Worm (Caenorhabditis elegans): ENCODE measurements around the gene nmat-1.

The nmat-1 gene

DNA sequence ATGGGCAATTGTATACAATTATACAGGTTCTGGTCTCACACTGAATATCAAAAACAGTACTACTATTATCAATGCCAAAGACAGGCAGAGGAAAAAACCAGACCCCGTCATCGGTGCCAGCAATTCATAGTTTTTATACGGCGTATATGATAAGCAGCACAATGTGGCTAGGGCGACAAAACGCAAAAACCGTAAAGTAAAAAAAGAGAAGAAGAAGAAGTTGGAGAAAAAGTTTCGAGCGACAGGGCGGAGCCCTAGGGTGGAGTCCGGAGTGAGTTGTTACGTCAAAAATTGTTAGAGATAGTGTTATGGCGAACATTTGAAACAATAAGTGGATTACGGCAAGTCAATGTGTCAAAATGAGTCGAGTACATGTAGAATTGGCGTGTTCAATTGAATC is 16.2 kb downstream of the nmat-1 start:
- TF ChIP-seq pha-2 (tag; optimal IDR thresholded peaks at IDR 0.05): no peak
- no peak for TF ChIP-seq unc-3 (GFP tag; conservative IDR thresholded peaks at IDR 0.05)
- no peak for TF ChIP-seq unc-3 (tag; optimal IDR thresholded peaks at IDR 0.05)
- TF ChIP-seq sdc-2 (tag; optimal IDR thresholded peaks at IDR 0.05): no peak
- TF ChIP-seq nfya-1 (tag; optimal IDR thresholded peaks at IDR 0.05): no peak
- no peak for TF ChIP-seq lin-11 (tag; optimal IDR thresholded peaks at IDR 0.05)
- TF ChIP-seq C38D4.7 (GFP tag; optimal IDR thresholded peaks at IDR 0.05): no peak
- TF ChIP-seq Y22D7AL.16 (tag; optimal IDR thresholded peaks at IDR 0.05): no peak
- no peak for TF ChIP-seq ref-2 (tag; optimal IDR thresholded peaks at IDR 0.05)
- TF ChIP-seq ceh-31 (tag; optimal IDR thresholded peaks at IDR 0.05): no peak

DNA sequence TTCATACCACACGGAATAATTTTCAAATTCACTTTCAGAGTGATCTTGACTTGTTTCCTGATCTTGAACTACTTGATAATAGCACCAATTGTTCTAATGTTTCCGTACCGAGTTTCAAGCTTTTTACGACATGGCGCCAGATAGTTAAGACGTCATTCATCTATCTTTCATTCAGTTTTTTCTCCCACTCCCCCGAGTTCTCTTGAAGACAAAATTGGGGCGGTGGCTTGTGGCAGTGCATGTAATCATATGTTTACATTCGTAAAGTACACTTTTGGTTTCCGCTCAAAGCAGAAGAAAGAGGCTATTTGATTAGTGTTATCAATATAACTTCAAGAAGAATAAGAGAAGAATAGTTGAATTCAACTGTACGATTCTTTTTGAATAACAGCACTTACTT is 18.3 kb downstream of the nmat-1 start:
- TF ChIP-seq nhr-11 (tag; optimal IDR thresholded peaks at IDR 0.05): no peak
- no peak for TF ChIP-seq T23F11.4 (GFP tag; optimal IDR thresholded peaks at IDR 0.05)
- TF ChIP-seq syd-9 (tag; optimal IDR thresholded peaks at IDR 0.05): no peak
- TF ChIP-seq elt-2 (tag; optimal IDR thresholded peaks at IDR 0.05): no peak

DNA sequence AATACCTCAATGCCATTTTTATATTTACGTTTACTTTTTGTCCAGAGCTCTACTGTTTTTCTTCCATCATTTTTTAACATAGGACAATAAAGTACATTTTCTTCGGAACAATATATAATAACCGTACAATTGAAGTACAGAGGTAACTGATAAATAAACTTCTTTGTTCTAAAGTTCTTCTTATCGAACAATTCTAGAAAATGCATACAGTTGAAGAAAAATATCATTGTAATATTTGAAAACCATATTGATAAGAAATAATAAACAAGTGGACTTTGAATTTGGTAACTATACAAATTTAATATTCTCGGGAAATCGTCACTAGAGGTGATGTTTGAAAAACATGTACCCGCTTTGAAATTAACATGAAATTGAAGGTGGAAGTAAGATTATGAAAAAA is 21.2 kb downstream of the nmat-1 start:
- TF ChIP-seq odd-2 (tag; optimal IDR thresholded peaks at IDR 0.05): no peak
- TF ChIP-seq C38D4.7 (GFP tag; optimal IDR thresholded peaks at IDR 0.05): no peak
- no peak for TF ChIP-seq hlh-30 (tag; optimal IDR thresholded peaks at IDR 0.05; ENCODE audit: insufficient read depth)
- TF ChIP-seq ztf-16 (tag; optimal IDR thresholded peaks at IDR 0.05): no peak
- no peak for TF ChIP-seq ets-4 (tag; optimal IDR thresholded peaks at IDR 0.05)
- TF ChIP-seq elt-2 (tag; optimal IDR thresholded peaks at IDR 0.05): no peak
- TF ChIP-seq dve-1 (tag; optimal IDR thresholded peaks at IDR 0.05): no peak
- TF ChIP-seq pros-1 (tag; optimal IDR thresholded peaks at IDR 0.05): no peak
- TF ChIP-seq lin-11 (tag; optimal IDR thresholded peaks at IDR 0.05): no peak
- no peak for TF ChIP-seq ceh-14 (tag; optimal IDR thresholded peaks at IDR 0.05)
- no peak for TF ChIP-seq ceh-45 (GFP tag; IDR thresholded peaks at IDR 0.05)

DNA sequence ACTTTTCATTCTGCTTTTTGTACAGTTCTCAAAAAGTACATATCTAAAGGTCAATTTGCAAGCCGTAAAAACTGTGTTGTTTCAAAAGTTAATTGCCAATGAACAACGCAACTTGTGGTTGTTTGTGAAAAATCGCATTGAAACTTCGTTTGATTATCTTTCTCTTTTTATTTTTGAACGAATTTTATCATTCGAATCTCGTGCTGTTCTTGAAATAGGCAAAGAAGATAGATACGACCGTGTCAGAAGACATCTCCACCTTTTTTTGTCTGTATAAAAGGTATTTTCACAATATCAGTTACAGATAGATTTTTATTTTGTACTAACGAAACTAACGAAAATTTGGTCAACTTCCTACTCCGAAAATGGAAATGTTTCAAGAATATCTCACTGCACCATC is 23.4 kb downstream of the nmat-1 start, which contains the start of gene C49F5.7:
Gene C49F5.7 (plus strand): TSS at position 301 of the 400 bp plus-strand sequence.
- TF ChIP-seq ahr-1 (tag; optimal IDR thresholded peaks at IDR 0.05) (no peak), ceh-34 (tag; optimal IDR thresholded peaks at IDR 0.05) (no peak), ets-4 (tag; optimal IDR thresholded peaks at IDR 0.05) (no peak), hlh-8 (tag; optimal IDR thresholded peaks at IDR 0.05) (no peak), ttx-3 (tag; optimal IDR thresholded peaks at IDR 0.05) (no peak), ztf-16 (tag; optimal IDR thresholded peaks at IDR 0.05) (no peak), fkh-10 (GFP tag; optimal IDR thresholded peaks at IDR 0.05) (no peak), tbx-2 (tag; optimal IDR thresholded peaks at IDR 0.05) (no peak), unc-42 (tag; optimal IDR thresholded peaks at IDR 0.05) (no peak), ceh-6 (GFP tag; optimal IDR thresholded peaks at IDR 0.05) (no peak), pha-4 (tag; optimal IDR thresholded peaks at IDR 0.05) (no peak)

DNA sequence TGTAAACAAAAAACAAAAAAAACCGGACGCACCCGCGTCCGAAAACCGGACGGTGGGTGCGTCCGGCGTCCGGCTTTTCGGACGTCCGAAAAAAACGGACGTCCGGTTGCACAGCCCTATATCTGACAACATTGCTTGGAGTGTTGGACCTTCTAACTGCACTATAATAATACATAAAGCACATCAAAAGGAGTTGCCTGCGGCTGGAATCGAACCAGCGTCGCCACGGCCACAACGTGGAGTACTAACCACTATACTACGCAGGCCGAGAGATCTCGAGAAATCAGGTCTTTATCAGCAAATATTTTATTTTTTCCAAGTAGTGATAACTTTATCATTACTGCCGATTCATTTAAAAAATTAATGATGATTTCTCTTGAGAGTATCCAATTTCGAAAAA is 24.5 kb downstream of the nmat-1 start:
- TF ChIP-seq ceh-2 (tag; optimal IDR thresholded peaks at IDR 0.05) (no peak), unc-55 (GFP tag; optimal IDR thresholded peaks at IDR 0.05) (no peak), nhr-11 (tag; optimal IDR thresholded peaks at IDR 0.05) (no peak), ahr-1 (tag; optimal IDR thresholded peaks at IDR 0.05) (no peak), ceh-6 (GFP tag; optimal IDR thresholded peaks at IDR 0.05) (no peak), pax-1 (tag; optimal IDR thresholded peaks at IDR 0.05) (no peak), K02D7.2 (tag; optimal IDR thresholded peaks at IDR 0.05) (no peak), fkh-6 (tag; optimal IDR thresholded peaks at IDR 0.05) (no peak), ceh-30 (tag; optimal IDR thresholded peaks at IDR 0.05) (no peak), ttx-3 (tag; optimal IDR thresholded peaks at IDR 0.05) (no peak), sdc-2 (tag; optimal IDR thresholded peaks at IDR 0.05) (no peak), zip-5 (tag; optimal IDR thresholded peaks at IDR 0.05) (no peak), ceh-18 (tag; optimal IDR thresholded peaks at IDR 0.05) (no peak), lim-6 (tag; optimal IDR thresholded peaks at IDR 0.05) (no peak), hlh-30 (tag; optimal IDR thresholded peaks at IDR 0.05; ENCODE audit: insufficient read depth) (no peak)
